Fruit fly (Drosophila melanogaster) ovary, adult (tissue): ENCODE measurements around the gene Jon66Ci.

Experiments used
- CG17801 ChIP-seq: fragments of 200-800 bp; optimal IDR thresholded peaks from 2 replicates; lab custom pipeline; 2019; ENCODE audit warnings: missing biosample characterization, mild to moderate bottlenecking, missing genetic modification characterization, moderate library complexity; ENCODE audit not compliant: partially characterized antibody

The Jon66Ci gene

dm6 chr3L:8421808-8422586 is 30.7 kb downstream of the Jon66Ci start, which contains the start of gene CG32354:
Gene CG32354 (minus strand): TSS chr3L:8422205.
- TF ChIP-seq CG17801 (GFP tag; lab: Kevin White, UChicago) = peak; percentile 20

DNA sequence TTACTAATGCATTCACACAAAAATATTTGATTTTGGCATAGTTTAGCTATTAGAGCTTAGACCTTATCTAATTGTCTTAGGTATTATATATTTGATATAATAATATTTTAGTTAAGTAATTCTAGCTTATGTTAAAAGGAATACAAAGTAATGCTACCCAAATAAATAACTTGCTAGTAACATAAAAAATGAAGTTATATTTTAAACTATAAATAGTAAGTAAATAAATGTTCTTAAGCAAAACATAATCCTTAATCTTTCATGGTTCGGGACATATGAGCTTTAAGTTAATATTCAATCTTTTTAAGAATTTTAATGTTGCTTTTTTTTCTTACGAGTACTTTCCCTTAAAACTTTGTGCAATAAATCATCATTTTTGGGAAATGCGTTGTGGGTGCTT is 31.8 kb downstream of the Jon66Ci start:
- no peak for TF ChIP-seq CG17801 (GFP tag; lab: Kevin White, UChicago)

DNA sequence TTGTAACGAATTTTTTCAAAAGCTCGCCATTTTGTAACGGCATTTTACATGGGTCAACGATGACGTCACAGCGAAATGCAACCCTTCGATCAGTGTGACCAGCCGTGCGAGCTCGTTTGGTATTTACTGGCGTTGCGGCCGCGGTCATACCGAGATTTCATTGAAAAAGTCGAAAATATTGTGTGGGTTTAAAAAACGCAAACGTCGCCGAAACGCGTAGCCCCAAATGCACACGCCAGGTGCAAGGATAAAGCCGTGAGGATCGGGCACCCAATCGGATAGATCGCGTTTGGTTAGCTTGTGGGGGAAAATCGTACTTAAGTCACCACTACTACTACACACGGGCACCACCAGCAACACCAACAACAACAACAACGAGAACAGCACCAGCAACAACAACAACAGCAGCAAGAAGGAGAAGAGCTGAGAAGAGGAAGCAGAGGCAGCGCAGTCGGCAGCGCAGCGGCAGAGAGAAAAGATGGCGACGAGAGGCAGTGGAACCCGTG is 33.5 kb downstream of the Jon66Ci start, which contains the start of gene Cbl:
Gene Cbl, plus strand, starts transcription at position 124 of the 506 bp plus-strand sequence.
- peak; percentile 24 for TF ChIP-seq CG17801 (GFP tag; lab: Kevin White, UChicago)

dm6 chr3L:8437583-8437982 is 46.2 kb downstream of the Jon66Ci start:
- TF ChIP-seq CG17801 (GFP tag; lab: Kevin White, UChicago) = no peak

dm6 chr3L:8440079-8440478 is 48.7 kb downstream of the Jon66Ci start:
- TF ChIP-seq CG17801 (GFP tag; lab: Kevin White, UChicago) = no peak

- peak; percentile 77 for TF ChIP-seq CG17801 (GFP tag; lab: Kevin White, UChicago)
Observed at dm6 chr3L:8440771-8441549, 49.6 kb downstream of the Jon66Ci start.
